Fruit fly (Drosophila melanogaster) whole organism, embryonic: ENCODE measurements around the gene CG6785.

Experiments used
- Antp ChIP-seq: fragments of 200-800 bp; sonication (Bioruptor generic); optimal IDR thresholded peaks from 3 replicates; lab custom pipeline; 2016; ENCODE audit warnings: missing biosample characterization, missing genetic modification characterization
- CG11695 ChIP-seq: fragments of 200-800 bp; sonication (Bioruptor generic); IDR thresholded peaks from 3 replicates; pipeline ENCODE4 v1.3.6; 2022; ENCODE audit warnings: missing biosample characterization, missing genetic modification characterization
- CG12219 ChIP-seq: fragments of 200-800 bp; sonication (Bioruptor generic); optimal IDR thresholded peaks from 3 replicates; lab custom pipeline; 2018; ENCODE audit warnings: missing biosample characterization, mild to moderate bottlenecking, missing genetic modification characterization
- CG12744 ChIP-seq: fragments of 200-800 bp; sonication (Bioruptor generic); optimal IDR thresholded peaks from 2 replicates; lab custom pipeline; 2016; ENCODE audit warnings: missing biosample characterization, missing genetic modification characterization
- CG12942 ChIP-seq: fragments of 200-800 bp; sonication (Bioruptor generic); optimal IDR thresholded peaks from 3 replicates; lab custom pipeline; 2016; ENCODE audit warnings: missing biosample characterization, missing genetic modification characterization
- CG13296 ChIP-seq: fragments of 200-800 bp; sonication (Bioruptor generic); optimal IDR thresholded peaks from 3 replicates; lab custom pipeline; 2018; ENCODE audit warnings: missing biosample characterization, mild to moderate bottlenecking, missing genetic modification characterization
- CG13894 ChIP-seq: fragments of 200-800 bp; sonication (Bioruptor generic); optimal IDR thresholded peaks from 3 replicates; lab custom pipeline; 2018; ENCODE audit warnings: missing biosample characterization, mild to moderate bottlenecking, missing genetic modification characterization, moderate library complexity
- CG15479 ChIP-seq: fragments of 200-800 bp; sonication (Bioruptor generic); optimal IDR thresholded peaks from 3 replicates; lab custom pipeline; 2019; ENCODE audit warnings: missing biosample characterization, mild to moderate bottlenecking, missing genetic modification characterization, moderate library complexity
- CG1602 ChIP-seq: fragments of 200-800 bp; sonication (Bioruptor generic); optimal IDR thresholded peaks from 3 replicates; lab custom pipeline; 2016; ENCODE audit warnings: missing biosample characterization, missing genetic modification characterization
- CG16815 ChIP-seq: fragments of 200-800 bp; sonication (Bioruptor generic); optimal IDR thresholded peaks from 3 replicates; lab custom pipeline; 2017; ENCODE audit warnings: missing biosample characterization, mild to moderate bottlenecking, missing genetic modification characterization
- CG18476 ChIP-seq: fragments of 200-800 bp; sonication (Bioruptor generic); optimal IDR thresholded peaks from 2 replicates; lab custom pipeline; 2016; ENCODE audit warnings: missing biosample characterization, mild to moderate bottlenecking, missing genetic modification characterization
- CG2712 ChIP-seq: fragments of 200-800 bp; optimal IDR thresholded peaks from 3 replicates; lab custom pipeline; 2019; ENCODE audit warnings: missing biosample characterization, mild to moderate bottlenecking, missing genetic modification characterization, moderate library complexity
- CG3065 ChIP-seq: fragments of 200-800 bp; sonication (Bioruptor generic); optimal IDR thresholded peaks from 2 replicates; lab custom pipeline; 2016; ENCODE audit warnings: missing biosample characterization, missing genetic modification characterization
- CG32532 ChIP-seq: fragments of 200-800 bp; sonication (Bioruptor generic); IDR thresholded peaks from 2 replicates; pipeline ENCODE4 v1.3.6; 2022; ENCODE audit warnings: missing biosample characterization, missing genetic modification characterization
- CG32772 ChIP-seq: fragments of 200-800 bp; sonication (Bioruptor generic); IDR thresholded peaks from 2 replicates; pipeline ENCODE4 v1.3.6; 2022; ENCODE audit warnings: missing biosample characterization, missing genetic modification characterization
- CG3726 ChIP-seq: fragments of 200-800 bp; sonication (Bioruptor generic); IDR thresholded peaks from 3 replicates; pipeline ENCODE4, ENCODE4 v1.3.6; 2022; ENCODE audit warnings: missing biosample characterization, missing genetic modification characterization
- CG3847 ChIP-seq: fragments of 200-800 bp; sonication (Bioruptor generic); IDR thresholded peaks from 2 replicates; pipeline ENCODE4 v1.3.6; 2022; ENCODE audit warnings: missing biosample characterization, missing genetic modification characterization
- CG4282 ChIP-seq: fragments of 200-800 bp; sonication (Bioruptor generic); optimal IDR thresholded peaks from 2 replicates; lab custom pipeline; 2016; ENCODE audit warnings: missing biosample characterization, missing genetic modification characterization
- CG4404 ChIP-seq: fragments of 200-800 bp; sonication (Bioruptor generic); IDR thresholded peaks from 2 replicates; pipeline ENCODE4 v1.3.6; 2022; ENCODE audit warnings: missing biosample characterization, missing genetic modification characterization
- CG4707 ChIP-seq: fragments of 200-800 bp; sonication (Bioruptor generic); optimal IDR thresholded peaks from 2 replicates; lab custom pipeline; 2018; ENCODE audit warnings: missing biosample characterization, mild to moderate bottlenecking, missing genetic modification characterization, moderate library complexity
- CG4854 ChIP-seq: fragments of 200-800 bp; sonication (Bioruptor generic); optimal IDR thresholded peaks from 2 replicates; lab custom pipeline; 2016; ENCODE audit warnings: missing biosample characterization, missing genetic modification characterization, inconsistent platforms
- CG5953 ChIP-seq: fragments of 200-800 bp; sonication (Bioruptor generic); IDR thresholded peaks from 2 replicates; pipeline ENCODE4 v1.3.6; 2022; ENCODE audit warnings: missing biosample characterization, missing genetic modification characterization
- CG8944 ChIP-seq: fragments of 200-800 bp; sonication (Bioruptor generic); optimal IDR thresholded peaks from 3 replicates; lab custom pipeline; 2016; ENCODE audit warnings: missing biosample characterization, missing genetic modification characterization
- CG9609 ChIP-seq: fragments of 200-800 bp; sonication (Bioruptor generic); optimal IDR thresholded peaks from 3 replicates; lab custom pipeline; 2016; ENCODE audit warnings: missing biosample characterization, missing genetic modification characterization
- CTCF ChIP-seq: fragments of 200-800 bp; sonication (Bioruptor generic); optimal IDR thresholded peaks from 2 replicates; lab custom pipeline; 2017; ENCODE audit warnings: missing biosample characterization, mild to moderate bottlenecking, missing genetic modification characterization, moderate library complexity
- Dek ChIP-seq: fragments of 200-800 bp; sonication (Bioruptor generic); optimal IDR thresholded peaks from 3 replicates; lab custom pipeline; 2019; ENCODE audit warnings: missing biosample characterization, mild to moderate bottlenecking, missing genetic modification characterization, moderate library complexity
- Ets65A ChIP-seq: fragments of 200-800 bp; sonication (Bioruptor generic); peaks from one replicate; lab custom pipeline; 2016; ENCODE audit warnings: missing biosample characterization, missing genetic modification characterization
- Gug ChIP-seq: fragments of 200-800 bp; sonication (Bioruptor generic); IDR thresholded peaks from 4 replicates; pipeline ENCODE4 v1.3.6; 2022; ENCODE audit warnings: missing biosample characterization, missing genetic modification characterization
- HLH3B ChIP-seq: fragments of 200-800 bp; sonication (Bioruptor generic); IDR thresholded peaks from 2 replicates; pipeline ENCODE4 v1.3.6; 2022; ENCODE audit warnings: missing biosample characterization, missing genetic modification characterization
- HLHmδ ChIP-seq: fragments of 200-800 bp; sonication (Bioruptor generic); optimal IDR thresholded peaks from 2 replicates; lab custom pipeline; 2018; ENCODE audit warnings: missing biosample characterization, mild to moderate bottlenecking, missing genetic modification characterization, moderate library complexity
- Lim3 ChIP-seq: fragments of 200-800 bp; sonication (Bioruptor generic); IDR thresholded peaks from 2 replicates; pipeline ENCODE4 v1.3.6; 2022; ENCODE audit warnings: missing biosample characterization, missing genetic modification characterization
- Meics ChIP-seq: fragments of 200-800 bp; sonication (Bioruptor generic); optimal IDR thresholded peaks from 2 replicates; lab custom pipeline; 2017; ENCODE audit warnings: missing biosample characterization, mild to moderate bottlenecking, missing genetic modification characterization
- NFAT ChIP-seq: fragments of 200-800 bp; sonication (Bioruptor generic); IDR thresholded peaks from 2 replicates; pipeline ENCODE4 v1.3.6; 2022; ENCODE audit warnings: missing biosample characterization, missing genetic modification characterization
- Nf-YB ChIP-seq: fragments of 200-800 bp; sonication (Bioruptor generic); optimal IDR thresholded peaks from 3 replicates; lab custom pipeline; 2019; ENCODE audit warnings: missing biosample characterization, mild to moderate bottlenecking, missing genetic modification characterization, moderate library complexity
- Optix ChIP-seq: fragments of 200-800 bp; sonication (Bioruptor generic); IDR thresholded peaks from 3 replicates; pipeline ENCODE4 v1.3.6; 2022; ENCODE audit warnings: missing biosample characterization, missing genetic modification characterization
- Sox100B ChIP-seq: fragments of 200-800 bp; sonication (Bioruptor generic); optimal IDR thresholded peaks from 3 replicates; lab custom pipeline; 2018; ENCODE audit warnings: missing biosample characterization, mild to moderate bottlenecking, missing genetic modification characterization
- Sox102F ChIP-seq: fragments of 200-800 bp; sonication (Bioruptor generic); optimal IDR thresholded peaks from 2 replicates; lab custom pipeline; 2018; ENCODE audit warnings: missing biosample characterization, mild to moderate bottlenecking, missing genetic modification characterization, moderate library complexity
- Usf ChIP-seq: fragments of 200-800 bp; sonication (Bioruptor generic); optimal IDR thresholded peaks from 2 replicates; lab custom pipeline; 2017; ENCODE audit warnings: missing genotype, missing biosample characterization, missing genetic modification characterization
- Xrp1 ChIP-seq: fragments of 200-800 bp; sonication (Bioruptor generic); IDR thresholded peaks from 2 replicates; pipeline ENCODE4 v1.3.6; 2022; ENCODE audit warnings: missing biosample characterization, missing genetic modification characterization
- ac ChIP-seq: fragments of 200-800 bp; sonication (Bioruptor generic); optimal IDR thresholded peaks from 3 replicates; lab custom pipeline; 2017; ENCODE audit warnings: missing biosample characterization, mild to moderate bottlenecking, missing genetic modification characterization
- ash1 ChIP-seq: fragments of 200-800 bp; sonication (Bioruptor generic); optimal IDR thresholded peaks from 2 replicates; lab custom pipeline; 2018; ENCODE audit warnings: missing biosample characterization, mild to moderate bottlenecking, missing genetic modification characterization
- btn ChIP-seq: fragments of 200-800 bp; sonication (Bioruptor generic); optimal IDR thresholded peaks from 2 replicates; lab custom pipeline; 2016; ENCODE audit warnings: missing biosample characterization, missing genetic modification characterization
- chn ChIP-seq: fragments of 200-800 bp; sonication (Bioruptor generic); optimal IDR thresholded peaks from 2 replicates; lab custom pipeline; 2016; ENCODE audit warnings: missing biosample characterization, missing genetic modification characterization
- dpn ChIP-seq, 2 experiments: fragments of 200-800 bp; sonication (Bioruptor generic); optimal IDR thresholded peaks; 3 replicates each; lab custom pipeline; 2016; ENCODE audit warnings: missing biosample characterization in 2 of 2, missing genetic modification characterization in 2 of 2
- gt ChIP-seq: fragments of 200-800 bp; sonication (Bioruptor generic); IDR thresholded peaks from 2 replicates; pipeline ENCODE4 v1.3.6; 2022; ENCODE audit warnings: missing biosample characterization, missing genetic modification characterization
- jumu ChIP-seq: fragments of 200-800 bp; sonication (Bioruptor generic); optimal IDR thresholded peaks from 3 replicates; lab custom pipeline; 2016; ENCODE audit warnings: missing biosample characterization, missing genetic modification characterization
- lmd ChIP-seq: fragments of 200-800 bp; sonication (Bioruptor generic); IDR thresholded peaks from 2 replicates; pipeline ENCODE4 v1.3.6; 2022; ENCODE audit warnings: missing biosample characterization, missing genetic modification characterization
- pb ChIP-seq: fragments of 200-800 bp; sonication (Bioruptor generic); optimal IDR thresholded peaks from 3 replicates; lab custom pipeline; 2016; ENCODE audit warnings: missing biosample characterization, missing genetic modification characterization
- shn ChIP-seq: fragments of 200-800 bp; sonication (Bioruptor generic); optimal IDR thresholded peaks from 3 replicates; lab custom pipeline; 2016; ENCODE audit warnings: missing biosample characterization, missing genetic modification characterization
- tgo ChIP-seq: fragments of 200-800 bp; sonication (Bioruptor generic); IDR thresholded peaks from 3 replicates; pipeline ENCODE4 v1.3.6; 2022; ENCODE audit warnings: missing biosample characterization, missing genetic modification characterization
- trem ChIP-seq: fragments of 200-800 bp; optimal IDR thresholded peaks from 3 replicates; lab custom pipeline; 2019; ENCODE audit warnings: missing biosample characterization, mild to moderate bottlenecking, missing genetic modification characterization, moderate library complexity
- twi ChIP-seq: fragments of 200-800 bp; optimal IDR thresholded peaks from 2 replicates; lab custom pipeline; 2019; ENCODE audit warnings: missing biosample characterization, mild to moderate bottlenecking, missing genetic modification characterization, moderate library complexity
- vvl ChIP-seq: fragments of 200-800 bp; sonication (Bioruptor generic); IDR thresholded peaks from 2 replicates; pipeline ENCODE4 v1.3.6; 2022; ENCODE audit warnings: missing biosample characterization, missing genetic modification characterization
- zfh2 ChIP-seq: fragments of 200-800 bp; sonication (Bioruptor generic); optimal IDR thresholded peaks from 2 replicates; lab custom pipeline; 2016; ENCODE audit warnings: missing biosample characterization, missing genetic modification characterization

Gene CG6785

dm6 chr2L:12021193-12021592 lies 23.8 kb downstream of the CG6785 start (continued):
- TF ChIP-seq chn (GFP tag; lab: Kevin White, UChicago) (no peak), CG16815 (GFP tag; lab: Kevin White, UChicago) (no peak), Lim3 (no peak), CG4707 (GFP tag; lab: Kevin White, UChicago) (peak; percentile 77), jumu (GFP tag; lab: Kevin White, UChicago) (no peak), NFAT (GFP tag; lab: Robert Waterston, UW) (no peak), Sox100B (GFP tag; lab: Kevin White, UChicago) (no peak), trem (tag; lab: Kevin White, UChicago) (no peak), CG32772 (GFP tag; lab: Robert Waterston, UW) (no peak), Xrp1 (GFP tag; lab: Robert Waterston, UW) (peak; percentile 72), Dek (peak; percentile 68), CTCF (no peak), Sox102F (GFP tag; lab: Kevin White, UChicago) (peak; percentile 77), CG4404 (GFP tag; lab: Robert Waterston, UW) (no peak), pb (no peak), HLH3B (GFP tag; lab: Robert Waterston, UW) (no peak; the same call in 1 of the 2 replicates), Optix (no peak), shn (GFP tag; lab: Kevin White, UChicago) (no peak), Usf (GFP tag; lab: Kevin White, UChicago) (no peak), Ets65A (GFP tag; lab: Kevin White, UChicago) (no peak), CG8944 (GFP tag; lab: Kevin White, UChicago) (peak; percentile 36), Meics (peak; percentile 60), CG18476 (GFP tag; lab: Kevin White, UChicago) (peak; percentile 56), CG1602 (peak; percentile 22), ash1 (GFP tag; lab: Kevin White, UChicago) (peak; percentile 61), CG32532 (no peak), CG4854 (GFP tag; lab: Kevin White, UChicago) (peak; percentile 46), CG9609 (GFP tag; lab: Kevin White, UChicago) (peak; percentile 9), CG12942 (GFP tag; lab: Kevin White, UChicago) (peak; percentile 62), btn (GFP tag; lab: Kevin White, UChicago) (no peak), CG12744 (GFP tag; lab: Kevin White, UChicago) (peak; percentile 62), CG3847 (no peak), dpn (GFP tag; optimal IDR thresholded peaks at IDR 0.05; lab: Kevin White, UChicago) (peak; percentile 32 to 53), vvl (GFP tag; lab: Robert Waterston, UW) (peak; percentile 45), HLHmδ (peak; percentile 52), Gug (GFP tag; lab: Robert Waterston, UW) (no peak; the same call in 3 of the 4 replicates), Nf-YB (GFP tag; lab: Kevin White, UChicago) (peak; percentile 48), CG15479 (GFP tag; lab: Kevin White, UChicago) (no peak), CG3726 (GFP tag; lab: Robert Waterston, UW) (no peak), gt (GFP tag; lab: Robert Waterston, UW) (no peak), CG2712 (tag; lab: Kevin White, UChicago) (peak; percentile 26), zfh2 (no peak), CG12219 (GFP tag; lab: Kevin White, UChicago) (peak; percentile 54), lmd (GFP tag; lab: Robert Waterston, UW) (no peak), CG11695 (GFP tag; lab: Robert Waterston, UW) (peak; percentile 50; the same call in 1 of the 3 replicates), CG3065 (GFP tag; lab: Kevin White, UChicago) (peak; percentile 40), CG13296 (peak; percentile 65), CG4282 (GFP tag; lab: Kevin White, UChicago) (no peak), CG5953 (GFP tag; lab: Robert Waterston, UW) (no peak), ac (GFP tag; lab: Kevin White, UChicago) (peak; percentile 8), twi (tag; lab: Kevin White, UChicago) (peak; percentile 19), CG13894 (tag; lab: Kevin White, UChicago) (no peak), tgo (no peak), Antp (GFP tag; lab: Kevin White, UChicago) (no peak)
